Worm (Caenorhabditis elegans): ENCODE measurements around the gene F47B7.4.

DNA sequence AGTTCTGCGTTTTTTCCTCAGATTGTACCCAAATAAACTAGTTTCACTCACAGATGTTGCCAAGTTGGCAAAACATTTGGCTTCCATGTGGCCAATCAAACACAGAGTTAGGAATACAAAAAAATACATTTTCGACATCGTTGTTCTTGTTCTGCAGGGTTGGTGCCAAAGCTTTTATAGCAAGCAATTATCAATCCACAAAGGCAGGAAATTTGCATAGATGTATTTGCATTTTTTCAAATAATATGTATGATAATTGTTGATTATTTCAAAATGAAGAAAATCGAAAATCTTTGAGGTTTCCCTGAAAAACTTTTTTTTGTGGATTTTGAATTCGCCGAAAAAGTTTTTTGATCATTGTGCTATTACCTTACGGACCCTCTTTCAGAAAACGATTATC is 4.0 kb downstream of the F47B7.4 start, which contains the start of gene T14G12.11:
- TF ChIP-seq tbx-11 (GFP tag; IDR thresholded peaks at IDR 0.05) (no peak), ama-1 (optimal IDR thresholded peaks at IDR 0.05) (no peak), hmg-4 (GFP tag; optimal IDR thresholded peaks at IDR 0.05) (no peak), flt-1 (GFP tag; IDR thresholded peaks at IDR 0.05) (no peak), sea-1 (GFP tag; conservative IDR thresholded peaks at IDR 0.05) (no peak)

Measured in whole organism, early embryonic.